Fruit fly (Drosophila melanogaster) whole organism, embryonic: ENCODE data around the gene Rab7.

Experiments used
- Atf3 ChIP-seq: fragments of 200-800 bp; sonication (Bioruptor generic); optimal IDR thresholded peaks from 3 replicates; lab custom pipeline; 2016; ENCODE audit warnings: missing biosample characterization, missing genetic modification characterization
- BEAF-32 ChIP-seq: fragments of 200-800 bp; sonication (Bioruptor generic); optimal IDR thresholded peaks from 3 replicates; lab custom pipeline; 2017; ENCODE audit warnings: missing biosample characterization, missing genetic modification characterization, mild to moderate bottlenecking, moderate library complexity, missing genetic modification reagents
- CG10147 ChIP-seq: fragments of 200-800 bp; sonication (Bioruptor generic); optimal IDR thresholded peaks from 2 replicates; lab custom pipeline; 2019; ENCODE audit warnings: missing biosample characterization, mild to moderate bottlenecking, missing genetic modification characterization, moderate library complexity
- CG10209 ChIP-seq: fragments of 200-800 bp; sonication (Bioruptor generic); optimal IDR thresholded peaks from 3 replicates; lab custom pipeline; 2017; ENCODE audit warnings: missing biosample characterization, mild to moderate bottlenecking, missing genetic modification characterization, missing genetic modification reagents
- CG10267 ChIP-seq: fragments of 200-800 bp; sonication (Bioruptor generic); optimal IDR thresholded peaks from 2 replicates; lab custom pipeline; 2018; ENCODE audit warnings: missing biosample characterization, mild to moderate bottlenecking, missing genetic modification characterization, moderate library complexity
- CG12299 ChIP-seq: fragments of 200-800 bp; sonication (Bioruptor generic); optimal IDR thresholded peaks from 2 replicates; lab custom pipeline; 2018; ENCODE audit warnings: missing biosample characterization, mild to moderate bottlenecking, missing genetic modification characterization
- CG12659 ChIP-seq: fragments of 200-800 bp; sonication (Bioruptor generic); optimal IDR thresholded peaks from 3 replicates; lab custom pipeline; 2017; ENCODE audit warnings: mild to moderate bottlenecking, missing biosample characterization, missing genetic modification reagents, missing genetic modification characterization
- CG12942 ChIP-seq: fragments of 200-800 bp; sonication (Bioruptor generic); optimal IDR thresholded peaks from 3 replicates; lab custom pipeline; 2016; ENCODE audit warnings: missing biosample characterization, missing genetic modification characterization
- CG1602 ChIP-seq: fragments of 200-800 bp; sonication (Bioruptor generic); optimal IDR thresholded peaks from 3 replicates; lab custom pipeline; 2016; ENCODE audit warnings: missing biosample characterization, missing genetic modification characterization
- CG2199 ChIP-seq: fragments of 200-800 bp; sonication (Bioruptor generic); IDR thresholded peaks from 3 replicates; pipeline ENCODE4 v1.3.6; 2022; ENCODE audit warnings: missing biosample characterization, missing genetic modification characterization
- CG3163 ChIP-seq: fragments of 200-800 bp; sonication (Bioruptor generic); optimal IDR thresholded peaks from 3 replicates; lab custom pipeline; 2016; ENCODE audit warnings: missing biosample characterization, missing genetic modification characterization
- CG3407 ChIP-seq: fragments of 200-800 bp; sonication (Bioruptor generic); optimal IDR thresholded peaks from 2 replicates; lab custom pipeline; 2018; ENCODE audit warnings: missing biosample characterization, mild to moderate bottlenecking, missing genetic modification characterization
- CG34376 ChIP-seq: fragments of 200-800 bp; sonication (Bioruptor generic); optimal IDR thresholded peaks from 2 replicates; lab custom pipeline; 2018; ENCODE audit warnings: missing biosample characterization, mild to moderate bottlenecking, missing genetic modification characterization
- CG3838 ChIP-seq: fragments of 200-800 bp; sonication (Bioruptor generic); optimal IDR thresholded peaks from 3 replicates; lab custom pipeline; 2016; ENCODE audit warnings: missing biosample characterization, missing genetic modification characterization
- CG9932 ChIP-seq: fragments of 200-800 bp; sonication (Bioruptor generic); IDR thresholded peaks from 2 replicates; pipeline ENCODE4 v1.3.6; 2022; ENCODE audit warnings: missing biosample characterization, missing genetic modification characterization
- Hand ChIP-seq: fragments of 200-800 bp; sonication (Bioruptor generic); optimal IDR thresholded peaks from 2 replicates; lab custom pipeline; 2017; ENCODE audit warnings: mild to moderate bottlenecking, missing biosample characterization, missing genetic modification reagents, missing genetic modification characterization
- Hey ChIP-seq: fragments of 200-800 bp; sonication (Bioruptor generic); optimal IDR thresholded peaks from 3 replicates; lab custom pipeline; 2018; ENCODE audit warnings: missing biosample characterization, mild to moderate bottlenecking, missing genetic modification characterization
- Max ChIP-seq: fragments of 200-800 bp; sonication (Bioruptor generic); optimal IDR thresholded peaks from 2 replicates; lab custom pipeline; 2016; ENCODE audit warnings: missing biosample characterization, mild to moderate bottlenecking, missing genetic modification characterization
- NC2β ChIP-seq: fragments of 200-800 bp; sonication (Bioruptor generic); optimal IDR thresholded peaks from 2 replicates; lab custom pipeline; 2016; ENCODE audit warnings: missing biosample characterization, missing genetic modification characterization
- Nf-YA ChIP-seq: fragments of 200-800 bp; sonication (Bioruptor generic); IDR thresholded peaks from 2 replicates; pipeline ENCODE4 v1.3.6; 2022; ENCODE audit warnings: missing biosample characterization, missing genetic modification characterization
- Opbp ChIP-seq: fragments of 200-800 bp; sonication (Bioruptor generic); IDR thresholded peaks from 3 replicates; pipeline ENCODE4 v1.3.6; 2022; ENCODE audit warnings: missing biosample characterization, missing genetic modification characterization; ENCODE audit not compliant: partially characterized antibody
- Rfx ChIP-seq: fragments of 200-800 bp; sonication (Bioruptor generic); IDR thresholded peaks from 2 replicates; pipeline ENCODE4 v1.3.6; 2022; ENCODE audit warnings: missing biosample characterization, missing genetic modification characterization
- Spps ChIP-seq: fragments of 200-800 bp; sonication (Bioruptor generic); optimal IDR thresholded peaks from 2 replicates; lab custom pipeline; 2018; ENCODE audit warnings: missing biosample characterization, mild to moderate bottlenecking, missing genetic modification characterization
- TFAM ChIP-seq: fragments of 200-800 bp; sonication (Bioruptor generic); optimal IDR thresholded peaks from 2 replicates; lab custom pipeline; 2017; ENCODE audit warnings: missing biosample characterization, missing genetic modification characterization, inconsistent platforms
- Trl ChIP-seq, 3 experiments: fragments of >200 bp in 2 of 3; fragments of 200-800 bp in 1 of 3; sonication (Bioruptor generic) in 1 of 3; optimal IDR thresholded peaks; 2 replicates in 1 of 3; 3 replicates in 2 of 3; lab custom pipeline; 2016 to 2017; ENCODE audit warnings: missing biosample characterization in 1 of 3, missing genetic modification characterization in 1 of 3
- YL-1 ChIP-seq: fragments of 200-800 bp; sonication (Bioruptor generic); optimal IDR thresholded peaks from 3 replicates; lab custom pipeline; 2017; ENCODE audit warnings: missing biosample characterization, mild to moderate bottlenecking, missing genetic modification characterization
- bowl ChIP-seq: fragments of 200-800 bp; sonication (Bioruptor generic); IDR thresholded peaks from 2 replicates; pipeline ENCODE4 v1.3.6; 2022; ENCODE audit warnings: missing biosample characterization, missing genetic modification characterization
- chm ChIP-seq: fragments of 200-800 bp; sonication (Bioruptor generic); IDR thresholded peaks from 2 replicates; pipeline ENCODE4 v1.3.6; 2022; ENCODE audit warnings: missing biosample characterization, missing genetic modification characterization
- chn ChIP-seq: fragments of 200-800 bp; sonication (Bioruptor generic); optimal IDR thresholded peaks from 2 replicates; lab custom pipeline; 2016; ENCODE audit warnings: missing biosample characterization, missing genetic modification characterization
- ci ChIP-seq: fragments of 200-800 bp; sonication (Bioruptor generic); IDR thresholded peaks from 3 replicates; pipeline ENCODE4 v1.3.6; 2022; ENCODE audit warnings: missing biosample characterization, missing genetic modification characterization
- croc ChIP-seq: fragments of 200-800 bp; sonication (Bioruptor generic); conservative IDR thresholded peaks from 3 replicates; pipeline ENCODE4 v1.3.6; 2022; ENCODE audit warnings: missing biosample characterization, missing genetic modification characterization
- dati ChIP-seq: fragments of 200-800 bp; sonication (Bioruptor generic); IDR thresholded peaks from 2 replicates; pipeline ENCODE4 v1.3.6; 2022; ENCODE audit warnings: missing biosample characterization, missing genetic modification characterization
- esg ChIP-seq: fragments of 200-800 bp; sonication (Bioruptor generic); conservative IDR thresholded peaks from 2 replicates; pipeline ENCODE4 v1.3.6; 2022; ENCODE audit warnings: missing biosample characterization, missing genetic modification characterization
- ewg ChIP-seq: fragments of 200-800 bp; sonication (Bioruptor generic); optimal IDR thresholded peaks from 3 replicates; lab custom pipeline; 2017; ENCODE audit warnings: mild to moderate bottlenecking, missing biosample characterization, missing genetic modification reagents, missing genetic modification characterization
- eyg ChIP-seq: fragments of 200-800 bp; sonication (Bioruptor generic); optimal IDR thresholded peaks from 3 replicates; lab custom pipeline; 2016; ENCODE audit warnings: missing biosample characterization, missing genetic modification characterization
- fd3F ChIP-seq: fragments of 200-800 bp; sonication (Bioruptor generic); optimal IDR thresholded peaks from 2 replicates; lab custom pipeline; 2018; ENCODE audit warnings: missing biosample characterization, mild to moderate bottlenecking, missing genetic modification characterization, moderate library complexity
- gsb ChIP-seq: fragments of 200-800 bp; sonication (Bioruptor generic); IDR thresholded peaks from 2 replicates; pipeline ENCODE4 v1.3.6; 2022; ENCODE audit warnings: missing biosample characterization, missing genetic modification characterization
- jumu ChIP-seq: fragments of 200-800 bp; sonication (Bioruptor generic); optimal IDR thresholded peaks from 3 replicates; lab custom pipeline; 2016; ENCODE audit warnings: missing biosample characterization, missing genetic modification characterization
- kay ChIP-seq: fragments of 200-800 bp; sonication (Bioruptor generic); optimal IDR thresholded peaks from 2 replicates; lab custom pipeline; 2016; ENCODE audit warnings: missing biosample characterization, missing genetic modification characterization
- klu ChIP-seq: fragments of 200-800 bp; sonication (Bioruptor generic); IDR thresholded peaks from 2 replicates; pipeline ENCODE4 v1.3.6; 2022; ENCODE audit warnings: missing biosample characterization, missing genetic modification characterization
- lbe ChIP-seq: fragments of 200-800 bp; sonication (Bioruptor generic); optimal IDR thresholded peaks from 2 replicates; lab custom pipeline; 2016; ENCODE audit warnings: missing biosample characterization, mild to moderate bottlenecking, missing genetic modification characterization
- mld ChIP-seq: fragments of 200-800 bp; sonication (Bioruptor generic); IDR thresholded peaks from 3 replicates; pipeline ENCODE4 v1.3.6; 2022; ENCODE audit warnings: missing biosample characterization, missing genetic modification characterization; ENCODE audit not compliant: partially characterized antibody
- nom ChIP-seq: fragments of 200-800 bp; sonication (Bioruptor generic); optimal IDR thresholded peaks from 2 replicates; lab custom pipeline; 2017; ENCODE audit warnings: missing biosample characterization, missing genetic modification characterization, mild to moderate bottlenecking, moderate library complexity, missing genetic modification reagents
- pho ChIP-seq: fragments of 200-800 bp; sonication (Bioruptor generic); optimal IDR thresholded peaks from 2 replicates; lab custom pipeline; 2016; ENCODE audit warnings: missing biosample characterization, missing genetic modification characterization
- pnt ChIP-seq: fragments of 200-800 bp; sonication (Bioruptor generic); optimal IDR thresholded peaks from 3 replicates; lab custom pipeline; 2016; ENCODE audit warnings: missing biosample characterization, missing genetic modification characterization
- stwl ChIP-seq: fragments of 200-800 bp; sonication (Bioruptor generic); optimal IDR thresholded peaks from 3 replicates; lab custom pipeline; 2018; ENCODE audit warnings: missing biosample characterization, mild to moderate bottlenecking, missing genetic modification characterization, moderate library complexity
- tll ChIP-seq, 2 experiments: fragments of 200-800 bp in 1 of 2; fragments of >200 bp in 1 of 2; sonication (Bioruptor generic) in 1 of 2; optimal IDR thresholded peaks; 2 replicates each; lab custom pipeline; 2017 to 2019; ENCODE audit warnings: missing biosample characterization in 2 of 2, missing genetic modification characterization in 2 of 2, mild to moderate bottlenecking in 1 of 2, moderate library complexity in 1 of 2
- toy ChIP-seq: fragments of 200-800 bp; sonication (Bioruptor generic); IDR thresholded peaks from 2 replicates; pipeline ENCODE4 v1.3.6; 2022; ENCODE audit warnings: missing biosample characterization, missing genetic modification characterization
- vvl ChIP-seq: fragments of 200-800 bp; sonication (Bioruptor generic); IDR thresholded peaks from 2 replicates; pipeline ENCODE4 v1.3.6; 2022; ENCODE audit warnings: missing biosample characterization, missing genetic modification characterization
- zen2 ChIP-seq: fragments of 200-800 bp; sonication (Bioruptor generic); IDR thresholded peaks from 3 replicates; pipeline ENCODE4 v1.3.6; 2022; ENCODE audit warnings: missing biosample characterization, missing genetic modification characterization; ENCODE audit not compliant: partially characterized antibody

Gene Rab7

DNA sequence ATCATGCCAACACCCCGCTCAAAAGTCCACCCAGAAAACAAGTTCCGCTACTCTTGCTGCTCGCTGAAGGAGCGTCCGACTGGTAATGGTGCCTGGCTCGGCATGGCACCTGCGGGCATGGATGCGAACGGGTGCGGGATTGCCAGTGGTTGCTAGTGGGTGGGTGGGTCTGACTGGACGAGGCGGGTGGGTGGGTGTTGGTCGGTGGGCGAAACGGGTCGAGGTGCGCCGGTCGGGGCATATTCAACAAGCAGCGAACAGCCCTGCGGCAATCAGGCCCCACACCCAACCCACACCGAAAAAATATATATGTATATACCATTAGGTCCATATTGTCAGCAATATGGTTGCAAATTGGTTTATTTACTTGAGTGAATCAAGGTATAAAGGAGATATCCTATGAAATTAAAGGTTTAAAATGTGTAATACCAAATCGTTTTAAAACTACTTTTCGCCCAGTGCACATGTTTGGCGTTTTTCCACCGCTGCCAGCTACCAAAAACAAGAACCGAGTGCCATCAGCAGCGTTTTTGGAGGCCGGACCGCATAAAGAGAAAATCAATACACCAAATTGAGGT lies 17.9 kb downstream of the Rab7 start (continued):
- TF ChIP-seq CG10267 (peak; percentile 40), CG10209 (GFP tag; lab: Kevin White, UChicago) (peak; percentile 67), CG34376 (no peak), Nf-YA (GFP tag; lab: Robert Waterston, UW) (no peak), lbe (GFP tag; lab: Kevin White, UChicago) (no peak), pho (no peak), klu (no peak), CG3407 (GFP tag; lab: Kevin White, UChicago) (peak; percentile 35), CG1602 (GFP tag; lab: Kevin White, UChicago) (peak; percentile 11), zen2 (GFP tag; lab: Robert Waterston, UW) (no peak), Max (GFP tag; lab: Kevin White, UChicago) (no peak), chn (GFP tag; lab: Kevin White, UChicago) (no peak), Opbp (no peak), TFAM (GFP tag; lab: Kevin White, UChicago) (no peak), CG12942 (GFP tag; lab: Kevin White, UChicago) (peak; percentile 36), Spps (tag; lab: Kevin White, UChicago) (no peak), croc (no peak; the same call in 2 of the 3 replicates), ewg (GFP tag; lab: Kevin White, UChicago) (no peak), CG3838 (GFP tag; lab: Kevin White, UChicago) (no peak), bowl (GFP tag; lab: Robert Waterston, UW) (no peak), Hand (GFP tag; lab: Kevin White, UChicago) (peak; percentile 44), YL-1 (GFP tag; lab: Kevin White, UChicago) (no peak), CG12299 (tag; lab: Kevin White, UChicago) (peak; percentile 18), ci (GFP tag; lab: Robert Waterston, UW) (peak; percentile 79), nom (GFP tag; lab: Kevin White, UChicago) (peak; percentile 48), stwl (tag; lab: Kevin White, UChicago) (no peak), dati (no peak), BEAF-32 (GFP tag; lab: Kevin White, UChicago) (no peak), esg (GFP tag; lab: Robert Waterston, UW) (peak; percentile 52), kay (GFP tag; lab: Kevin White, UChicago) (no peak), Trl (optimal IDR thresholded peaks at IDR 0.05; lab: Kevin White, UChicago) (no peak), Trl (GFP tag; optimal IDR thresholded peaks at IDR 0.05; lab: Kevin White, UChicago) (no peak), fd3F (peak; percentile 62), chm (GFP tag; lab: Robert Waterston, UW) (no peak), CG12659 (peak; percentile 73), gsb (GFP tag; lab: Robert Waterston, UW) (peak; percentile 58), vvl (GFP tag; lab: Robert Waterston, UW) (peak; percentile 61), CG2199 (GFP tag; lab: Robert Waterston, UW) (no peak), Hey (no peak), Rfx (peak; percentile 81), tll (GFP tag; optimal IDR thresholded peaks at IDR 0.05; lab: Kevin White, UChicago) (no peak), eyg (GFP tag; lab: Kevin White, UChicago) (no peak), CG3163 (GFP tag; lab: Kevin White, UChicago) (no peak), mld (GFP tag; lab: Robert Waterston, UW) (no peak), NC2β (no peak), jumu (no peak), toy (GFP tag; lab: Robert Waterston, UW) (no peak), CG10147 (GFP tag; lab: Kevin White, UChicago) (peak; percentile 53), pnt (GFP tag; lab: Kevin White, UChicago) (no peak), Atf3 (GFP tag; lab: Kevin White, UChicago) (no peak), CG9932 (peak; percentile 55)
